Worm (Caenorhabditis elegans) whole organism, L2 larva: Measurements from ENCODE around the gene K09C6.7.
"Not testable (repeated sequence)": the region's sequence is repeated elsewhere in the genome, so short reads cannot be mapped to it uniquely, and the experiment has no call there.

ENCODE experiments used
- C34F6.9 ChIP-seq: fragments of 150-350 bp; optimal IDR thresholded peaks from 2 replicates; lab custom pipeline; 2014; ENCODE audit warnings: missing biosample characterization, missing genetic modification characterization
- Y55F3AM.14 ChIP-seq: fragments of 200-800 bp; sonication (Bioruptor generic); optimal IDR thresholded peaks from 2 replicates; lab custom pipeline; 2018; ENCODE audit warnings: mild to moderate bottlenecking, missing genetic modification characterization, missing compliant biosample characterization
- alr-1 ChIP-seq: fragments of 150-350 bp; optimal IDR thresholded peaks from 2 replicates; lab custom pipeline; 2014; ENCODE audit warnings: missing biosample characterization, missing genetic modification characterization
- ceh-82 ChIP-seq: fragments of 150-350 bp; optimal IDR thresholded peaks from 2 replicates; lab custom pipeline; 2014; ENCODE audit warnings: missing biosample characterization, missing genetic modification characterization
- snpc-4 ChIP-seq: fragments of 150-350 bp; optimal IDR thresholded peaks from 2 replicates; lab custom pipeline; 2014; ENCODE audit warnings: missing biosample characterization, missing genetic modification characterization

DNA sequence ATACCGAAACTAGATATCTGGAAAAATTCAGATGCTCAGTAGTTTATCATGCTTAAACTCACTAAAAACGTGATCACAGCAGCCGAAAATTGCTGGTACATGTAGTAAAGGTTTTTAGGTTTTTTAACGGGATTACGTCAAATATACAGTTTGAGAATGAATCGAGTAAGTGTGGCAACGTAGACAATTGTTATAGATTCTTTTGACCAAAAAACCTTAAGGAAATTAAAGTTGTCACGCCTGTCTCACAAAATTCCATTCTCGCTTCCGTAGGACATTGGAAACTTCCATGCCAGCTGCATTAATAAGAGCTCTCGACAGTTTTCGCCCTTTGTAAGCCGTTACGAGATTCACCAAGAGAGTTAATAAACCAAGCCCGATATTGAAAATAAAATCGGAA lies 16.0 kb downstream of the K09C6.7 start, which contains the start of gene srx-31:
- TF ChIP-seq snpc-4 (tag; lab: Kevin White, UChicago); ceh-82 (tag; lab: Kevin White, UChicago); Y55F3AM.14; C34F6.9 (tag; lab: Kevin White, UChicago); alr-1: not testable (repeated sequence)
